Fruit fly (Drosophila melanogaster): ENCODE results near the gene Sgt.
A peak's percentile ranks its signal among the peaks of the same experiment; 100 is the strongest.

The Sgt gene

DNA sequence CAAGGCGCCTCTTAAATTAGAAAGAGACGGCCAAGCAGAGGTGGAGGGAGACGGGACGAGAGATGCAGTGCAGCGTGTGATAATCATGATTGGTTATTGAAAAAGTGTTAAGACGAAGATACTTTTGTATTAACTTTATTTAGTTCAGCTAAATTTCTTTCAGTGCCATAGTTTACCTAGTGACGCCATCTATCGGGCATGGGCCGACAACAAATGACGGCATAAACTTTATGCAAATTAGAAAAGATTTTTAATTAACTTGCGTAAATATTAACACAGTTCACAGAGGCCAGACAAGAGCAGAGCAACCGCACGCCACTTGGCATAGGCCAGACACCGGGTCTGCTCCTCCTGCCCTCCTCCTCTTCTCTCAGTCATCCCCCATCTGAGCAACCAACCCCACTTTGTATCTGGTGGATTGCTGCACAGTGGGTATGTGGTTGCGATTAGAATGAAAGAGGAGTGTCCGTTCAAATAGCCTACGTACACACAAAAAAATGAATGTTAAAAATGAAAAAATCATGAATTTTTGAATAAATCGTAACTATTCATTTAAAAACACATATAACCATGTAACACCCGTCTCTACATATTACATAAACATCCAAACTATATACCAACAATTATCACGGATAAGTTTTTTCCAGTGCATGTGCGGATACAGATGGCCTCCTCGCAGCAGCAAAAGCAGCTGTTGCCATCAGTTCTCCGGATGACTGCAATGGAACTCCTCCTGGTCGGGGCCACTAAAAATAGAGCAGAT is 5.3 kb upstream of the Sgt start (continued):
- TF ChIP-seq cad (GFP tag; optimal IDR thresholded peaks at IDR 0.05) (no peak), br (optimal IDR thresholded peaks at IDR 0.05) (no peak), croc (GFP tag; conservative IDR thresholded peaks at IDR 0.05) (peak; percentile 83), CG18011 (GFP tag; optimal IDR thresholded peaks at IDR 0.05) (peak; percentile 30), zen (tag; optimal IDR thresholded peaks at IDR 0.05) (no peak), CG12391 (tag; optimal IDR thresholded peaks at IDR 0.05) (no peak), CG17328 (GFP tag; IDR thresholded peaks at IDR 0.05) (peak; percentile 86; the same call in 1 of the 2 replicates), CG4707 (GFP tag; optimal IDR thresholded peaks at IDR 0.05) (peak; percentile 76), mld (GFP tag; IDR thresholded peaks at IDR 0.05; ENCODE audit: partially characterized antibody) (no peak), HHEX (GFP tag; optimal IDR thresholded peaks at IDR 0.05) (peak; percentile 70), CG9727 (GFP tag; optimal IDR thresholded peaks at IDR 0.05) (peak; percentile 81), ac (GFP tag; optimal IDR thresholded peaks at IDR 0.05) (peak; percentile 54), tll (GFP tag; optimal IDR thresholded peaks at IDR 0.05) (no peak), CG9932 (GFP tag; IDR thresholded peaks at IDR 0.05) (no peak), vnd (GFP tag; IDR thresholded peaks at IDR 0.05; ENCODE audit: partially characterized antibody) (no peak), corto (GFP tag; optimal IDR thresholded peaks at IDR 0.05) (no peak), cg (GFP tag; optimal IDR thresholded peaks at IDR 0.05) (no peak), odd (GFP tag; optimal IDR thresholded peaks at IDR 0.05) (peak; percentile 58), cato (GFP tag; optimal IDR thresholded peaks at IDR 0.05; ENCODE audit: borderline replicate concordance) (peak; percentile 70), kni (GFP tag; optimal IDR thresholded peaks at IDR 0.05) (no peak), Ssrp (tag; optimal IDR thresholded peaks at IDR 0.05) (peak; percentile 84), Hey (tag; optimal IDR thresholded peaks at IDR 0.05) (no peak), disco-r (GFP tag; optimal IDR thresholded peaks at IDR 0.05) (peak; percentile 44), CG11723 (GFP tag; optimal IDR thresholded peaks at IDR 0.05) (peak; percentile 32), Hand (GFP tag; optimal IDR thresholded peaks at IDR 0.05) (peak; percentile 80), gcm2 (GFP tag; optimal IDR thresholded peaks at IDR 0.05) (no peak), nmo (GFP tag; optimal IDR thresholded peaks at IDR 0.05) (peak; percentile 91), her (GFP tag; optimal IDR thresholded peaks at IDR 0.05) (peak; percentile 66), Hr51 (GFP tag; optimal IDR thresholded peaks at IDR 0.05) (peak; percentile 64 to 87), CG30403 (GFP tag; optimal IDR thresholded peaks at IDR 0.05) (peak; percentile 81), CG4282 (GFP tag; optimal IDR thresholded peaks at IDR 0.05) (peak; percentile 69), Nf-YA (GFP tag; IDR thresholded peaks at IDR 0.05) (peak; percentile 80), CG30020 (tag; optimal IDR thresholded peaks at IDR 0.05) (no peak), tx (GFP tag; optimal IDR thresholded peaks at IDR 0.05) (peak; percentile 78), CG15073 (GFP tag; optimal IDR thresholded peaks at IDR 0.05) (peak; percentile 23), BtbVII (GFP tag; optimal IDR thresholded peaks at IDR 0.05) (peak; percentile 65), CG13123 (GFP tag; optimal IDR thresholded peaks at IDR 0.05) (peak; percentile 47), Six4 (GFP tag; optimal IDR thresholded peaks at IDR 0.05) (peak; percentile 84), TFAM (GFP tag; optimal IDR thresholded peaks at IDR 0.05) (peak; percentile 4), tap (tag; optimal IDR thresholded peaks at IDR 0.05) (peak; percentile 79), CG9797 (GFP tag; optimal IDR thresholded peaks at IDR 0.05) (no peak), Aef1 (GFP tag; IDR thresholded peaks at IDR 0.05) (peak; percentile 70; the same call in 2 of the 3 replicates), CG10147 (GFP tag; optimal IDR thresholded peaks at IDR 0.05) (no peak), CG2712 (tag; optimal IDR thresholded peaks at IDR 0.05) (peak; percentile 88), Antp (GFP tag; optimal IDR thresholded peaks at IDR 0.05) (peak; percentile 74), Sry-β (GFP tag; optimal IDR thresholded peaks at IDR 0.05) (peak; percentile 27), Jarid2 (GFP tag; optimal IDR thresholded peaks at IDR 0.05) (peak; percentile 57), wek (GFP tag; optimal IDR thresholded peaks at IDR 0.05) (peak; percentile 62)
